Worm (Caenorhabditis elegans) whole organism, mixed stage, embryonic: ENCODE measurements around the gene F53F4.17.

ENCODE experiments used
- ceh-83 ChIP-seq: fragments of 200-800 bp; sonication (Bioruptor generic); optimal IDR thresholded peaks from 2 replicates; lab custom pipeline; 2018; ENCODE audit warnings: mild to moderate bottlenecking, missing genetic modification characterization, missing compliant biosample characterization
- elt-3 ChIP-seq: fragments of 150-350 bp; optimal IDR thresholded peaks from 2 replicates; lab custom pipeline; 2014; ENCODE audit warnings: missing biosample characterization, missing genetic modification characterization
- ham-2 ChIP-seq: fragments of 200-800 bp; sonication (Bioruptor generic); optimal IDR thresholded peaks from 2 replicates; lab custom pipeline; 2018; ENCODE audit warnings: mild to moderate bottlenecking, missing genetic modification characterization, missing compliant biosample characterization
- lin-13 ChIP-seq: fragments of 150-350 bp; optimal IDR thresholded peaks from 2 replicates; lab custom pipeline; 2014; ENCODE audit warnings: missing biosample characterization, missing genetic modification characterization
- nhr-237 ChIP-seq: fragments of 150-350 bp; optimal IDR thresholded peaks from 2 replicates; lab custom pipeline; 2014; ENCODE audit warnings: missing biosample characterization, missing genetic modification characterization
- nhr-76 ChIP-seq: sonication (generic microtip); optimal IDR thresholded peaks from 2 replicates; lab custom pipeline; 2017; ENCODE audit warnings: missing biosample characterization, missing genetic modification characterization
- pha-4 ChIP-seq: fragments of 150-350 bp; optimal IDR thresholded peaks from 2 replicates; lab custom pipeline; 2018; ENCODE audit warnings: missing biosample characterization, missing genetic modification reagents, missing genetic modification characterization
- snpc-4 ChIP-seq: fragments of 150-350 bp; optimal IDR thresholded peaks from 2 replicates; lab custom pipeline; 2014; ENCODE audit warnings: missing biosample characterization, missing genetic modification characterization

DNA sequence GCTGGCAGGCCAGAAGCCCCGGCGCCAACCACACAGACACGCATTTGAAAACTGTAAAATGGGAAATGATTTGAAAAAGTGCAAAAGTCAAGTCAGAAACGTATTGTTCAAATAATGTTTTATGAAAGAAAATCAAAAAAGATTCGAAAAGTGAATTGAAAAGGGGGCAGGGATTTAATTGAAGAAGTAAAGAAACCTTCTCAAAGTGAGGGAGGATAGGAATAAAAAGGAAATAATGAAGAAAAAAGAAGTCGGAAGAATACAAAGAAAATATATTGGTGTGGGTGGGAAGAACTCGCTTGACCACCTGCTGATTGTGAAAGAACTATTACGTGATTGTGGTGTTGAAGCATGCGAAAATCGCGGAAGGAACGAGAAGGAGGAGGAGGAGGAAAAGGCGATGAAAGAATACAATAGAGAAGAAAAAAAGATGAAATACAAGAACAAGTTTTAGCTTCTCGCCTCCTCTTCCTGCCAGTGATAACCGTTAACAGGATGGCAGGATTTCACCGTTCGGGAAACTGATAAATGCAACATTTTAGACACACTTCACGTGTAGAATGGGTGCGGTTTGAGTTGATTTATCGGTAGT lies 18.7 kb downstream of the F53F4.17 start, which contains the start of gene fmo-4:
- no peak for TF ChIP-seq elt-3 (tag; lab: Kevin White, UChicago)
- TF ChIP-seq pha-4 (tag; lab: Kevin White, UChicago): no peak
- no peak for TF ChIP-seq ceh-83 (GFP tag; lab: Kevin White, UChicago)
- TF ChIP-seq nhr-76 (tag; lab: Kevin White, UChicago): no peak
- TF ChIP-seq lin-13: no peak
- no peak for TF ChIP-seq snpc-4 (tag; lab: Kevin White, UChicago)
- no peak for TF ChIP-seq nhr-237 (tag; lab: Kevin White, UChicago)
- TF ChIP-seq ham-2 (GFP tag; lab: Kevin White, UChicago): no peak
